Worm (Caenorhabditis elegans) whole organism, L2 larva: ENCODE measurements around the gene M04D8.4.

Experiments
- ZK546.5 ChIP-seq: sonication (generic microtip); optimal IDR thresholded peaks from 2 replicates; lab custom pipeline; 2017; ENCODE audit warnings: missing biosample characterization, missing genetic modification characterization
- aly-2 ChIP-seq: fragments of 150-350 bp; optimal IDR thresholded peaks from 2 replicates; lab custom pipeline; 2014; ENCODE audit warnings: missing biosample characterization, missing genetic modification characterization
- ama-1 ChIP-seq: fragments of 150-350 bp; optimal IDR thresholded peaks from 2 replicates; lab custom pipeline; 2018; ENCODE audit warnings: inconsistent platforms
- gmeb-1 ChIP-seq: fragments of 150-350 bp; optimal IDR thresholded peaks from 2 replicates; lab custom pipeline; 2014; ENCODE audit warnings: missing biosample characterization, missing genetic modification characterization
- nhr-23 ChIP-seq: fragments of 150-350 bp; optimal IDR thresholded peaks from 2 replicates; lab custom pipeline; 2014; ENCODE audit warnings: missing biosample characterization, missing genetic modification reagents, missing genetic modification characterization
- nhr-237 ChIP-seq: fragments of 150-350 bp; optimal IDR thresholded peaks from 2 replicates; lab custom pipeline; 2014; ENCODE audit warnings: missing biosample characterization, missing genetic modification characterization

DNA sequence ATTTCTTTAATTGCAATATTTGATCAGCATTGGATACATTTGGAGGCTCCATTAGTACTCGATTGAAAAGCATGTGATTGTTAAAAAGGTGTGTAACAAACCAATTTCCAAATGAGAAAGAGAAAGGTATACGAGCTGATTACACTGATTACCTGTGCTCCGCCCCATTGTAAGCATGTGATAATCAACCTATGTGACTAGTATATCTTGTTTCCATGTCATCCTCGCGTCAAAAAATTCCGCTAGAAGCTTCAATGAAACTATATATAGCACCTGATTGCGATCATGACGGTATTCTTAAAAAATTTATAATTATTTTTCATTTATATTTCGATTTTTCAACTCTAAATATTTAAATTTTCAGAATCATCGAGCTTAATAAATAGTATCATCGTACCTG lies at the start of gene M04D8.4:
- TF ChIP-seq aly-2 (no peak), ama-1 (no peak), gmeb-1 (no peak), ZK546.5 (tag; lab: Kevin White, UChicago) (no peak), nhr-23 (tag; lab: Kevin White, UChicago) (no peak), nhr-237 (tag; lab: Kevin White, UChicago) (no peak)
